Worm (Caenorhabditis elegans) whole organism, L1 larva: ENCODE data around the gene nhr-149.

Experiments
- efl-3 ChIP-seq: fragments of 200-800 bp; sonication (Bioruptor generic); optimal IDR thresholded peaks from 2 replicates; lab custom pipeline; 2018; ENCODE audit warnings: mild to moderate bottlenecking, missing genetic modification characterization, missing compliant biosample characterization
- egl-27 ChIP-seq, 2 experiments: fragments of 150-350 bp in 1 of 2; sonication (generic microtip); optimal IDR thresholded peaks; 3 replicates each; lab custom pipeline; 2017 to 2018; ENCODE audit warnings: missing biosample characterization in 2 of 2, missing genetic modification characterization in 2 of 2, missing genetic modification reagents in 2 of 2
- fkh-8 ChIP-seq: sonication (generic microtip); optimal IDR thresholded peaks from 2 replicates; lab custom pipeline; 2016; ENCODE audit warnings: mild to moderate bottlenecking, missing genetic modification characterization, missing compliant biosample characterization
- lin-35 ChIP-seq, 2 experiments: fragments of 150-350 bp; optimal IDR thresholded peaks; 2 replicates each; lab custom pipeline; 2014; ENCODE audit warnings: missing biosample characterization in 2 of 2, missing genetic modification characterization in 2 of 2, missing genetic modification reagents in 2 of 2
- nhr-12 ChIP-seq: sonication (generic microtip); optimal IDR thresholded peaks from 2 replicates; lab custom pipeline; 2017; ENCODE audit warnings: missing biosample characterization, missing genetic modification characterization
- nhr-237 ChIP-seq: fragments of 150-350 bp; optimal IDR thresholded peaks from 2 replicates; lab custom pipeline; 2014; ENCODE audit warnings: missing biosample characterization, missing genetic modification characterization
- nhr-84 ChIP-seq: sonication (generic microtip); optimal IDR thresholded peaks from 2 replicates; lab custom pipeline; 2017; ENCODE audit warnings: missing biosample characterization, missing genetic modification characterization
- snpc-4 ChIP-seq: fragments of 150-350 bp; optimal IDR thresholded peaks from 2 replicates; lab custom pipeline; 2014; ENCODE audit warnings: missing biosample characterization, missing genetic modification characterization
- tlp-1 ChIP-seq: fragments of 150-350 bp; optimal IDR thresholded peaks from 2 replicates; lab custom pipeline; 2014; ENCODE audit warnings: missing biosample characterization, missing genetic modification characterization
- unc-62 ChIP-seq: fragments of 150-350 bp; optimal IDR thresholded peaks from 2 replicates; lab custom pipeline; 2014; ENCODE audit warnings: missing biosample characterization, missing genetic modification reagents, missing genetic modification characterization
- ztf-11 ChIP-seq, 2 experiments: sonication (generic microtip); optimal IDR thresholded peaks; 2 replicates each; lab custom pipeline; 2016 to 2017; ENCODE audit warnings: missing genetic modification characterization in 2 of 2, missing biosample characterization in 1 of 2, missing compliant biosample characterization in 1 of 2

- no peak for TF ChIP-seq ztf-11 (tag; optimal IDR thresholded peaks at IDR 0.05; lab: Kevin White, UChicago)
- TF ChIP-seq snpc-4 = no peak
- TF ChIP-seq egl-27 (tag; optimal IDR thresholded peaks at IDR 0.05; lab: Kevin White, UChicago) = no peak
- no peak for TF ChIP-seq nhr-84 (tag; lab: Kevin White, UChicago)
- no peak for TF ChIP-seq fkh-8 (tag; lab: Kevin White, UChicago)
- no peak for TF ChIP-seq nhr-237
- no peak for TF ChIP-seq unc-62
- TF ChIP-seq efl-3 (GFP tag; lab: Kevin White, UChicago) = no peak
- TF ChIP-seq tlp-1 (tag; lab: Kevin White, UChicago) = no peak
- no peak for TF ChIP-seq nhr-12 (tag; lab: Kevin White, UChicago)
- no peak for TF ChIP-seq lin-35 (GFP tag; optimal IDR thresholded peaks at IDR 0.05; lab: Kevin White, UChicago)
Observed at ce11 chrV:7355464-7355863, 6.0 kb upstream of the nhr-149 start, which contains the start of gene tag-293.
